Worm (Caenorhabditis elegans) whole organism, late embryonic: ENCODE measurements around the gene C28C12.12.

ENCODE experiments used
- C08G9.2 ChIP-seq: sonication (generic microtip); optimal IDR thresholded peaks from 2 replicates; lab custom pipeline; 2016; ENCODE audit warnings: mild to moderate bottlenecking, missing genetic modification characterization, moderate library complexity, missing compliant biosample characterization
- K02D7.2 ChIP-seq: sonication (generic microtip); optimal IDR thresholded peaks from 2 replicates; lab custom pipeline; 2017; ENCODE audit warnings: mild to moderate bottlenecking, missing genetic modification characterization, missing compliant biosample characterization
- K09A11.1 ChIP-seq: sonication (generic microtip); optimal IDR thresholded peaks from 2 replicates; lab custom pipeline; 2017; ENCODE audit warnings: antibody characterized with exemption, mild to moderate bottlenecking, missing genetic modification characterization, missing compliant biosample characterization; ENCODE audit not compliant: insufficient read depth
- T23F11.4 ChIP-seq: fragments of 200-800 bp; sonication (Bioruptor generic); optimal IDR thresholded peaks from 2 replicates; lab custom pipeline; 2018; ENCODE audit warnings: mild to moderate bottlenecking, missing genetic modification characterization, missing compliant biosample characterization
- Y22D7AL.16 ChIP-seq: sonication (generic microtip); optimal IDR thresholded peaks from 2 replicates; lab custom pipeline; 2016; ENCODE audit warnings: missing genetic modification characterization, missing compliant biosample characterization
- ama-1 ChIP-seq: fragments of 150-350 bp; optimal IDR thresholded peaks from 2 replicates; lab custom pipeline; 2014
- ceh-14 ChIP-seq: sonication (generic microtip); optimal IDR thresholded peaks from 2 replicates; lab custom pipeline; 2016; ENCODE audit warnings: missing genotype, missing genetic modification characterization, missing compliant biosample characterization
- ceh-18 ChIP-seq: sonication (generic microtip); optimal IDR thresholded peaks from 2 replicates; lab custom pipeline; 2016; ENCODE audit warnings: missing genetic modification characterization, missing compliant biosample characterization
- ceh-19 ChIP-seq: fragments of 200-800 bp; sonication (Bioruptor generic); optimal IDR thresholded peaks from 2 replicates; lab custom pipeline; 2018; ENCODE audit warnings: mild to moderate bottlenecking, missing genetic modification characterization, missing compliant biosample characterization
- ceh-22 ChIP-seq: sonication (generic microtip); optimal IDR thresholded peaks from 2 replicates; lab custom pipeline; 2017; ENCODE audit warnings: missing biosample characterization, missing genetic modification characterization
- ceh-30 ChIP-seq: fragments of 150-350 bp; optimal IDR thresholded peaks from 2 replicates; lab custom pipeline; 2014; ENCODE audit warnings: missing biosample characterization, missing genetic modification characterization
- ceh-34 ChIP-seq: sonication (generic microtip); optimal IDR thresholded peaks from 2 replicates; lab custom pipeline; 2016; ENCODE audit warnings: mild to moderate bottlenecking, missing genetic modification characterization, missing compliant biosample characterization
- ceh-48 ChIP-seq: sonication (generic microtip); optimal IDR thresholded peaks from 2 replicates; lab custom pipeline; 2016; ENCODE audit warnings: missing genetic modification characterization, inconsistent platforms, missing compliant biosample characterization
- ceh-9 ChIP-seq: sonication (generic microtip); optimal IDR thresholded peaks from 2 replicates; lab custom pipeline; 2016; ENCODE audit warnings: mild to moderate bottlenecking, missing genetic modification characterization, inconsistent platforms, missing compliant biosample characterization
- che-1 ChIP-seq: sonication (generic microtip); optimal IDR thresholded peaks from 2 replicates; lab custom pipeline; 2016; ENCODE audit warnings: mild to moderate bottlenecking, missing genetic modification characterization, missing compliant biosample characterization
- dve-1 ChIP-seq: sonication (generic microtip); optimal IDR thresholded peaks from 2 replicates; lab custom pipeline; 2017; ENCODE audit warnings: antibody characterized with exemption, mild to moderate bottlenecking, missing genetic modification characterization, missing compliant biosample characterization
- elt-2 ChIP-seq: sonication (generic microtip); optimal IDR thresholded peaks from 2 replicates; lab custom pipeline; 2016; ENCODE audit warnings: missing genetic modification reagents, missing genetic modification characterization, missing compliant biosample characterization
- elt-4 ChIP-seq: sonication (generic microtip); optimal IDR thresholded peaks from 2 replicates; lab custom pipeline; 2016; ENCODE audit warnings: missing genetic modification characterization, missing compliant biosample characterization
- ets-4 ChIP-seq: sonication (generic microtip); optimal IDR thresholded peaks from 2 replicates; lab custom pipeline; 2016; ENCODE audit warnings: missing genetic modification characterization, missing compliant biosample characterization
- eyg-1 ChIP-seq: sonication (generic microtip); optimal IDR thresholded peaks from 2 replicates; lab custom pipeline; 2016; ENCODE audit warnings: missing genotype, missing genetic modification characterization, missing compliant biosample characterization
- fkh-10 ChIP-seq: fragments of 150-350 bp; optimal IDR thresholded peaks from 2 replicates; lab custom pipeline; 2014; ENCODE audit warnings: missing biosample characterization, missing genetic modification reagents, missing genetic modification characterization
- gmeb-2 ChIP-seq: sonication (generic microtip); optimal IDR thresholded peaks from 2 replicates; lab custom pipeline; 2016; ENCODE audit warnings: missing genetic modification characterization, inconsistent platforms, missing compliant biosample characterization
- hlh-13 ChIP-seq: fragments of 200-800 bp; sonication (Bioruptor generic); optimal IDR thresholded peaks from 2 replicates; lab custom pipeline; 2018; ENCODE audit warnings: mild to moderate bottlenecking, missing genetic modification characterization, missing compliant biosample characterization
- hlh-15 ChIP-seq: sonication (generic microtip); optimal IDR thresholded peaks from 2 replicates; lab custom pipeline; 2016; ENCODE audit warnings: missing genetic modification characterization, missing compliant biosample characterization
- hlh-30 ChIP-seq: sonication (generic microtip); optimal IDR thresholded peaks from 2 replicates; lab custom pipeline; 2017; ENCODE audit warnings: antibody characterized with exemption, missing genetic modification characterization, missing compliant biosample characterization; ENCODE audit not compliant: insufficient read depth
- hlh-6 ChIP-seq: sonication (generic microtip); optimal IDR thresholded peaks from 2 replicates; lab custom pipeline; 2016; ENCODE audit warnings: missing genotype, missing genetic modification characterization, missing compliant biosample characterization
- hlh-8 ChIP-seq: sonication (generic microtip); optimal IDR thresholded peaks from 2 replicates; lab custom pipeline; 2016; ENCODE audit warnings: missing genotype, missing genetic modification characterization, missing compliant biosample characterization
- madf-2 ChIP-seq: sonication (generic microtip); optimal IDR thresholded peaks from 2 replicates; lab custom pipeline; 2017; ENCODE audit warnings: missing genetic modification characterization, missing compliant biosample characterization
- mec-3 ChIP-seq: sonication (generic microtip); optimal IDR thresholded peaks from 2 replicates; lab custom pipeline; 2016; ENCODE audit warnings: borderline replicate concordance, missing genetic modification characterization, missing compliant biosample characterization
- nfya-1 ChIP-seq: sonication (generic microtip); optimal IDR thresholded peaks from 2 replicates; lab custom pipeline; 2017; ENCODE audit warnings: missing genetic modification characterization, mild to moderate bottlenecking, missing compliant biosample characterization, antibody characterized with exemption, moderate library complexity
- nhr-11 ChIP-seq: fragments of 150-350 bp; optimal IDR thresholded peaks from 2 replicates; lab custom pipeline; 2014; ENCODE audit warnings: missing biosample characterization, missing genetic modification characterization
- nhr-232 ChIP-seq: sonication (generic microtip); optimal IDR thresholded peaks from 2 replicates; lab custom pipeline; 2016; ENCODE audit warnings: missing genetic modification characterization, missing compliant biosample characterization
- npax-4 ChIP-seq: sonication (generic microtip); optimal IDR thresholded peaks from 2 replicates; lab custom pipeline; 2016; ENCODE audit warnings: missing genetic modification characterization, missing compliant biosample characterization
- pag-3 ChIP-seq: sonication (generic microtip); optimal IDR thresholded peaks from 2 replicates; lab custom pipeline; 2016; ENCODE audit warnings: missing compliant biosample characterization, missing genetic modification characterization, borderline replicate concordance
- pax-1 ChIP-seq: fragments of 150-350 bp; optimal IDR thresholded peaks from 2 replicates; lab custom pipeline; 2014; ENCODE audit warnings: missing biosample characterization, missing genetic modification characterization
- pha-2 ChIP-seq: sonication (generic microtip); optimal IDR thresholded peaks from 2 replicates; lab custom pipeline; 2017; ENCODE audit warnings: mild to moderate bottlenecking, missing genetic modification characterization, missing compliant biosample characterization
- pha-4 ChIP-seq: fragments of 150-350 bp; optimal IDR thresholded peaks from 2 replicates; lab custom pipeline; 2018; ENCODE audit warnings: missing biosample characterization, missing genetic modification reagents, missing genetic modification characterization
- pqm-1 ChIP-seq: sonication (generic microtip); optimal IDR thresholded peaks from 2 replicates; lab custom pipeline; 2016; ENCODE audit warnings: missing genetic modification characterization, missing compliant biosample characterization
- sdc-2 ChIP-seq: sonication (generic microtip); optimal IDR thresholded peaks from 2 replicates; lab custom pipeline; 2016; ENCODE audit warnings: missing genotype, missing genetic modification characterization, missing compliant biosample characterization
- sox-4 ChIP-seq: sonication (generic microtip); optimal IDR thresholded peaks from 2 replicates; lab custom pipeline; 2017; ENCODE audit warnings: mild to moderate bottlenecking, missing genetic modification characterization, inconsistent platforms, missing compliant biosample characterization
- ttx-3 ChIP-seq: sonication (generic microtip); optimal IDR thresholded peaks from 2 replicates; lab custom pipeline; 2016; ENCODE audit warnings: missing genetic modification reagents, missing genetic modification characterization, missing compliant biosample characterization
- unc-3 ChIP-seq, 2 experiments: fragments of 200-800 bp in 1 of 2; sonication (Bioruptor generic) in 1 of 2; sonication (generic microtip) in 1 of 2; conservative IDR thresholded peaks in 1 of 2; optimal IDR thresholded peaks in 1 of 2; 2 replicates each; pipeline versions ENCODE4 v1.3.6 to Lab custom; 2016 to 2022; ENCODE audit warnings: missing compliant biosample characterization in 2 of 2, missing genetic modification characterization in 2 of 2, missing genetic modification reagents in 1 of 2
- unc-42 ChIP-seq: sonication (generic microtip); optimal IDR thresholded peaks from 2 replicates; lab custom pipeline; 2016; ENCODE audit warnings: missing genotype, missing genetic modification characterization, missing compliant biosample characterization
- ztf-16 ChIP-seq: sonication (generic microtip); optimal IDR thresholded peaks from 2 replicates; lab custom pipeline; 2017; ENCODE audit warnings: missing genetic modification characterization, missing compliant biosample characterization

Gene C28C12.12

DNA sequence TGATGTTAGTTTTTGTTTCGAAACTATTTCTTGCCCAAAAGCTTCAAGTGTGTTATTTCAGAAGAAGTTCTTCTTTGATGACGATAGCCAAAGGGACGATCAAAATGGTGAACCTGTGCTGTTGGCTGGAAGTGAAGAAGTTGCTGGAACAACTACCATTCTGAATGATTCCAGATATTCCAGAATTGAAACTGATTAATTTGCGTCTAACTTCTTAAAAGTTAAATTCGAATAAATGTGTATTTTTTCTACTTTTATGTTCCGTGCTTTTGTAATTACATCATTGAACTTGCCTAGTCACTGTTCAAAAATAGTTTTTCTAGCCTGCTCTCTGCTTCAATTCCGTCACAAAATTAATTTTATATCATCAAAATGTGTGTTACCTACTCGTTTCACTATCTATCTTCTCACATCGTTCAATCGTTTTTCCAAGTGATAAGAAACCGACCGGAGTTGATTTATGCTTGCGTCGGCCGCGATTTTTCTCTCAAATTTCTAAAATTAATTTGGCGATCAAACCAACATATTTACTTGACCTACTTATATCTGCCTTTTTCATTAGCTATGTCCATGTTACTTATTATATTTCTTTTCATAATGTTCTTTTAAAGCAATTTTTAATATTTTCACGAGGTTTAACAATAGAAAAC lies 21.0 kb downstream of the C28C12.12 start:
- TF ChIP-seq ama-1 (lab: Kevin White, UChicago), result no peak
- TF ChIP-seq ceh-9 (tag; lab: Kevin White, UChicago), result no peak
- no peak for TF ChIP-seq unc-3 (GFP tag; conservative IDR thresholded peaks at IDR 0.05; lab: Robert Waterston, UW)
- TF ChIP-seq unc-3 (tag; optimal IDR thresholded peaks at IDR 0.05; lab: Kevin White, UChicago), result no peak
- TF ChIP-seq ztf-16 (tag; lab: Kevin White, UChicago), result no peak
- TF ChIP-seq mec-3 (tag; lab: Kevin White, UChicago), result no peak
- no peak for TF ChIP-seq unc-42 (tag; lab: Kevin White, UChicago)
- no peak for TF ChIP-seq pag-3 (tag; lab: Kevin White, UChicago)
- TF ChIP-seq, all 69 proteins: peak for 0

ce11 chrIV:8473756-8474155 lies 22.4 kb downstream of the C28C12.12 start, which contains the start of gene C28C12.11:
TSS of gene C28C12.11 (plus strand) at chrIV:8474056.
- TF ChIP-seq sox-4 (tag; lab: Kevin White, UChicago), result no peak
- TF ChIP-seq elt-2, result no peak
- TF ChIP-seq ets-4, result no peak
- no peak for TF ChIP-seq pha-2 (tag; lab: Kevin White, UChicago)
- no peak for TF ChIP-seq pag-3 (tag; lab: Kevin White, UChicago)
- no peak for TF ChIP-seq ceh-14 (tag; lab: Kevin White, UChicago)
- no peak for TF ChIP-seq ama-1 (lab: Kevin White, UChicago)
- no peak for TF ChIP-seq ttx-3
- TF ChIP-seq madf-2, result no peak
- TF ChIP-seq eyg-1 (tag; lab: Kevin White, UChicago), result no peak
- no peak for TF ChIP-seq dve-1
- no peak for TF ChIP-seq pha-4
- TF ChIP-seq pqm-1 (tag; lab: Kevin White, UChicago), result no peak

ce11 chrIV:8472493-8472892 lies 23.7 kb downstream of the C28C12.12 start, which contains the start of gene oat-1:
TSS of gene oat-1 (minus strand) at chrIV:8472593.
- TF ChIP-seq K09A11.1, result no peak
- no peak for TF ChIP-seq ceh-48 (tag; lab: Kevin White, UChicago)
- no peak for TF ChIP-seq nhr-11
- no peak for TF ChIP-seq ceh-22 (tag; lab: Kevin White, UChicago)
- no peak for TF ChIP-seq hlh-13
- no peak for TF ChIP-seq hlh-6 (tag; lab: Kevin White, UChicago)
- TF ChIP-seq ceh-19 (GFP tag; lab: Kevin White, UChicago), result no peak
- TF ChIP-seq ztf-16 (tag; lab: Kevin White, UChicago), result no peak
- TF ChIP-seq madf-2, result no peak
- no peak for TF ChIP-seq nfya-1 (tag; lab: Kevin White, UChicago)
- no peak for TF ChIP-seq gmeb-2
- TF ChIP-seq sox-4 (tag; lab: Kevin White, UChicago), result no peak
- TF ChIP-seq hlh-30 (tag; lab: Kevin White, UChicago), result no peak
- no peak for TF ChIP-seq unc-42 (tag; lab: Kevin White, UChicago)
- no peak for TF ChIP-seq pax-1
- no peak for TF ChIP-seq npax-4 (tag; lab: Kevin White, UChicago)
- no peak for TF ChIP-seq hlh-15
- TF ChIP-seq ceh-14 (tag; lab: Kevin White, UChicago), result no peak
- TF ChIP-seq ceh-30 (tag; lab: Kevin White, UChicago), result no peak
- no peak for TF ChIP-seq Y22D7AL.16 (tag; lab: Kevin White, UChicago)

- TF ChIP-seq pha-4 (no peak), che-1 (tag; lab: Kevin White, UChicago) (no peak), fkh-10 (GFP tag; lab: Kevin White, UChicago) (no peak), K02D7.2 (tag; lab: Kevin White, UChicago) (no peak), C08G9.2 (tag; lab: Kevin White, UChicago) (no peak), sdc-2 (no peak), ztf-16 (tag; lab: Kevin White, UChicago) (no peak), T23F11.4 (GFP tag; lab: Kevin White, UChicago) (no peak), nhr-232 (tag; lab: Kevin White, UChicago) (no peak), elt-4 (tag; lab: Kevin White, UChicago) (no peak), Y22D7AL.16 (tag; lab: Kevin White, UChicago) (no peak), ceh-34 (tag; lab: Kevin White, UChicago) (no peak), ceh-9 (tag; lab: Kevin White, UChicago) (no peak), pha-2 (tag; lab: Kevin White, UChicago) (no peak), pax-1 (no peak), ceh-30 (tag; lab: Kevin White, UChicago) (no peak), hlh-8 (tag; lab: Kevin White, UChicago) (no peak), ceh-18 (no peak), sox-4 (tag; lab: Kevin White, UChicago) (no peak)
Measured at ce11 chrIV:8464187-8464586, 32.0 kb downstream of the C28C12.12 start.
